Worm (Caenorhabditis elegans) whole organism, dauer: ENCODE measurements around the gene F02D10.2.

Experiments
- unc-62 ChIP-seq: sonication (generic microtip); optimal IDR thresholded peaks from 2 replicates; lab custom pipeline; 2017; ENCODE audit warnings: missing biosample characterization, missing genetic modification reagents, missing genetic modification characterization

The F02D10.2 gene

ce11 chrX:13463793-13464192 is at the start of gene F02D10.2:
TSS of gene F02D10.2 (minus strand) at chrX:13463893.
- TF ChIP-seq unc-62 (GFP tag; lab: Kevin White, UChicago): no peak

- TF ChIP-seq unc-62 (GFP tag; lab: Kevin White, UChicago): no peak
These were observed 48.1 kb upstream of the F02D10.2 start for ce11 chrX:13511796-13512195.

ce11 chrX:13510997-13511396 is 47.3 kb upstream of the F02D10.2 start, which contains the start of gene col-185:
TSS of gene col-185 (minus strand) at chrX:13511097.
- no peak for TF ChIP-seq unc-62 (GFP tag; lab: Kevin White, UChicago)

- no peak for TF ChIP-seq unc-62 (GFP tag; lab: Kevin White, UChicago)
These were observed 46.6 kb upstream of the F02D10.2 start for ce11 chrX:13510234-13510837.

- TF ChIP-seq unc-62 (GFP tag; lab: Kevin White, UChicago): no peak
These were observed 43.5 kb upstream of the F02D10.2 start, which contains the start of gene H06A10.1 for ce11 chrX:13507233-13507632. TSS of gene H06A10.1 (plus strand) at chrX:13507533.

- no peak for TF ChIP-seq unc-62 (GFP tag; lab: Kevin White, UChicago)
These were observed 42.8 kb upstream of the F02D10.2 start for ce11 chrX:13506493-13506892.

- no peak for TF ChIP-seq unc-62 (GFP tag; lab: Kevin White, UChicago)
These were observed 42.4 kb upstream of the F02D10.2 start for ce11 chrX:13506043-13506442.

- no peak for TF ChIP-seq unc-62 (GFP tag; lab: Kevin White, UChicago)
These were observed 41.5 kb upstream of the F02D10.2 start for ce11 chrX:13505201-13505600.

- TF ChIP-seq unc-62 (GFP tag; lab: Kevin White, UChicago): no peak
These were observed 40.1 kb upstream of the F02D10.2 start for ce11 chrX:13503839-13504238.

- no peak for TF ChIP-seq unc-62 (GFP tag; lab: Kevin White, UChicago)
These were observed 38.6 kb upstream of the F02D10.2 start for ce11 chrX:13502282-13502681.

- TF ChIP-seq unc-62 (GFP tag; lab: Kevin White, UChicago): no peak
These were observed 36.9 kb upstream of the F02D10.2 start, which contains the start of gene sad-1 for ce11 chrX:13500568-13500967. TSS of gene sad-1 (minus strand) at chrX:13500668.

- TF ChIP-seq unc-62 (GFP tag; lab: Kevin White, UChicago): no peak
These were observed 36.2 kb upstream of the F02D10.2 start for ce11 chrX:13499923-13500322.

ce11 chrX:13499098-13499497 is 35.4 kb upstream of the F02D10.2 start:
- TF ChIP-seq unc-62 (GFP tag; lab: Kevin White, UChicago): no peak

- TF ChIP-seq unc-62 (GFP tag; lab: Kevin White, UChicago): no peak
These were observed 30.1 kb upstream of the F02D10.2 start for ce11 chrX:13493762-13494161.

- no peak for TF ChIP-seq unc-62 (GFP tag; lab: Kevin White, UChicago)
These were observed 21.1 kb upstream of the F02D10.2 start, which contains the start of gene srd-51 for ce11 chrX:13484813-13485212. TSS of gene srd-51 (minus strand) at chrX:13484913.

- TF ChIP-seq unc-62 (GFP tag; lab: Kevin White, UChicago): no peak
These were observed 18.0 kb upstream of the F02D10.2 start, which contains the start of gene srd-50 for ce11 chrX:13481704-13482103. TSS of gene srd-50 (minus strand) at chrX:13481804.

- no peak for TF ChIP-seq unc-62 (GFP tag; lab: Kevin White, UChicago)
These were observed 13.7 kb upstream of the F02D10.2 start, which contains the start of gene efn-3 for ce11 chrX:13477356-13477755. TSS of gene efn-3 (minus strand) at chrX:13477456.
